Fruit fly (Drosophila melanogaster): ENCODE data around the gene Spt7.
"Not testable (repeated sequence)": the region's sequence is repeated elsewhere in the genome, so short reads cannot be mapped to it uniquely, and the experiment has no call there.

The Spt7 gene

DNA sequence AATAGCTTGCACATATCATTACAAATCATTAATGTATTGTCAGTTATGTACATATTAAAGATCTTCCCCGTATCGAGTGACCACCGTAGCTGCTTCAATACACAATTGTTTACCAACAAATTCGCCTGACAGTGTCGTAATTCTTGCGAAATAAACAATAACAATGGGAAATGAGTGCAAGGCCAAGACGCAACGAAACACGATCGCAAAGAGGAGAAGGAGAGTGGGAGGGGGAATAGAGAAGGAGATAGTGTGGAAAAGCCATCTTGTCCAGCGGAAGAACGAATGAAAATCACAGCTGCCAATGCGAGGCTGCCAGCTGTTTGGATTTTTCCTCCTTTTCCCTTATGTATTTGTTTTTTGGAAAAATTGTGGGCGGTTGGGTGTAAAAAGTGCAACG is 35.0 kb downstream of the Spt7 start:
- peak in 1 of 2 experiments; percentile 3 for TF ChIP-seq CTCF (optimal IDR thresholded peaks at IDR 0.05)
- no peak for TF ChIP-seq CG8478 (optimal IDR thresholded peaks at IDR 0.05)

DNA sequence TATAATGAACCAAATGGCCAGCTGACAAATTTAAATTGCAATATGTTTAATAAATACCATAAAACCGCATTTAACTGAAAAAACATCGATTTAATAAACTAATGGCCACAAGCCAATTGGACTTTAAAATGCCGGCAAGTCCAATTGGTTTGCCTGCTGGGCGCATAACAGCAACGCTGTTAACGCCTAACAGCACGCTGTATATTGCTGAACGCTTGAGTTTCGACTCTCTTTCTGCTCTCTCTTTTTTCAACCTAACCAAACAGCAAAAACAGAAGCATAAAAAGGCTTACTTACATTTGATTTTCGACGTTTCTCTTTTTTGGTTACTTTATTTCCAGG is 35.8 kb downstream of the Spt7 start:
- TF ChIP-seq CTCF (optimal IDR thresholded peaks at IDR 0.05) (no peak), CG8478 (optimal IDR thresholded peaks at IDR 0.05) (no peak)

DNA sequence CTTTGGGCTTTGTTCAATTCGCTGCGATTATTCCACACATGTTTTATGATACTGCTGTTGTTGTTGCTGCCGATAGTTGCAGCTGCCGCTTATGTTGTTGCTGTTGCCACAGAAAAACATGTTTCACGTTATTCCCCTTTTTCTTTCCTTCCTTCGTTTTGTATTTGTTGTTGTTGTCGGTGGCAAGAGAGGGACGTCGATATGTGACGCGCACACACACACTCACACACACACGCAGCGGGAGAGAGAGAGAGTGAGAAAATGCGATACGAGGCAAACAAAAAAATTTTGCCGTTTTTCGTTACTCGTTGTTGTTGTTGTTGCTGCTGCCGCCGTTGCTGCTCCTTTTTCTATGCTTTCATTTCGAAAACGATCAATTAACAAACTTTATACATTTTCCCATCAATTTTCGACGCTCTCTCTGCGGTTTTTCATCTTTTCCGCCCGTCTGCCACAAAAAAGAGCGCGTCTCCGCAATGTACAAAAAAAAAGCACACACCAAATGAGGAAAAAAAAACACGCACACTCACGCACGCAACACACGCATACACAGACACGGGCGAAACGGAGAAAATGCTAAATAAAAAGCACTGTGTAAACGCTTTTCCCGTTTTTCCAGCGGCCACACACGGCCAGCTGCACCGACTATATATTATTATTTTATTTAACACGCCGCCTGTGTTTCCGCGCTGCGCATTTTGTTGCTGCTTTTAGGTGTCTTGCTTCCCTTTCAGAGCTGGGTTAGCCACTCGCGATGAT is 36.4 kb downstream of the Spt7 start:
- no peak for TF ChIP-seq CG8478 (optimal IDR thresholded peaks at IDR 0.05)
- TF ChIP-seq CTCF (optimal IDR thresholded peaks at IDR 0.05): no peak

DNA sequence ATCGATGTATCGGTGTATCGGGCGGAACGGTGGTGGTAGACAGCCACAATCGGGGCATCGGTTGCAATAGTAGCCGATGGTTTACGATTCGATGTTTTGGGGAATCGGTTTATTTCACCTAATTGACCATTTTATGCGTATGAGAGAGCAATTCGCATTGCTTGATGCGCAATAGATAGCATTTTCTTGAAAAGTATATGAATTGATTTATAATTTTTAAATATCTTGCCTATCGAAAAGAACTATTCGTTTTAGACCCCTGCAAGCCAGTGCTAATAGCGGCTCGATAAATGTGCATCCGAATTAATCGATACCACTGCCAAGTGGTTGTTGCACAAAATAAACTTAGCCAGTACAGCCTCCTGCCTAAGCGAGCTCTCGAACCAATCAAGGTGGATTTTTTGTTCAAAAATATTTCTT is 37.0 kb downstream of the Spt7 start, which contains the start of gene mnb:
Gene mnb (minus strand): TSS at position 15 of the 420 bp plus-strand sequence.
- TF ChIP-seq CG8478 (optimal IDR thresholded peaks at IDR 0.05) (no peak), CTCF (optimal IDR thresholded peaks at IDR 0.05) (peak; percentile 24 to 58)

- TF ChIP-seq CG8478 (optimal IDR thresholded peaks at IDR 0.05) (no peak), CTCF (optimal IDR thresholded peaks at IDR 0.05) (no peak)
Measured at dm6 chrX:17887877-17888276, 37.6 kb downstream of the Spt7 start, which contains the start of gene CG6788. CG6788 (plus strand) TSS chrX:17888177.

DNA sequence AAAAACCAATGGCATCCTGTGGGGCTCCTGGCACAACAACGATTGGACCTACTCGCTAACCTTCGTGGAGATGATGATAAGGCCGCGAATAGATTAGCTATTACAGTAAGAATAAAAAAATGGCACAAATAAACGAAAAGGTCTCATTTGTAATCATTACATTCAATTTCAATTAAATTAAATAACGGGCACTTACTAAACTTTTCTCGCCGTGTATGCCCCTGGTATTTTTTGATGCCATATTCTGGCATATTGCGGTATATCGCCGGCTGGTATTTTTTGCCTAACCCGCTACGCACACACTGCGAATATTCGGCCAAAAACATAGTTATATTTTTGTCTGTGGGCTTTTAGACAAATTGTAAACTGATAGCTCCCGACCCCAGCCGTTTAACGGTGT is 39.0 kb downstream of the Spt7 start, which contains the start of gene Gss1:
Gene Gss1 (plus strand): TSS at position 301 of the 400 bp plus-strand sequence.
- TF ChIP-seq CG8478, CTCF (optimal IDR thresholded peaks at IDR 0.05): not testable (repeated sequence)

DNA sequence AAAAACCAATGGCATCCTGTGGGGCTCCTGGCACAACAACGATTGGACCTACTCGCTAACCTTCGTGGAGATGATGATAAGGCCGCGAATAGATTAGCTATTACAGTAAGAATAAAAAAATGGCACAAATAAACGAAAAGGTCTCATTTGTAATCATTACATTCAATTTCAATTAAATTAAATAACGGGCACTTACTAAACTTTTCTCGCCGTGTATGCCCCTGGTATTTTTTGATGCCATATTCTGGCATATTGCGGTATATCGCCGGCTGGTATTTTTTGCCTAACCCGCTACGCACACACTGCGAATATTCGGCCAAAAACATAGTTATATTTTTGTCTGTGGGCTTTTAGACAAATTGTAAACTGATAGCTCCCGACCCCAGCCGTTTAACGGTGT is 49.1 kb downstream of the Spt7 start, which contains the start of gene Gss2:
Gene Gss2 (plus strand): TSS at position 301 of the 400 bp plus-strand sequence.
- not testable (repeated sequence) for TF ChIP-seq CG8478, CTCF (optimal IDR thresholded peaks at IDR 0.05)

All from S2 (cell line).